Worm (Caenorhabditis elegans): ENCODE data around the gene F20H11.4.
A peak's percentile ranks its signal among the peaks of the same experiment; 100 is the strongest.

F20H11.4 gene

DNA sequence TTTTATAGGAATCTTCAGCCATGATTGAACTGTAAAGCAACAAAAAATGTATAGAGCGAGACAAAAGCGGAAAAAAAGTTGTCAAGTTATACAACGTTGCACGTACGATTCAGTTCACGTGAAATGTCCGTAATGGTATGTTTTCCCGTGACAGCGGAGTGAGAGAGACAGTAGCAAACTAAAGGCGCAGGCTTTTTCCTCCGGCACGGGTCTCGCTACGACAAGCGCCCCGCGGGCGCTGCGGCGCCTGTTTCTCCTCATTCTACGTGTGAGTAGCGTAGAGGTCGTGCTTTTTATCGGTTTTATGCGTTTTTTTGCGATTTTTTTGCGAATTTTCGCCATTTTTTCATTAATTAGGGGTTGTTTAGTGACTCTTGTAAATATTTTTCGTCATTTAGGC, 44.8 kb upstream of the F20H11.4 start:
- peak; percentile 54 for TF ChIP-seq D2030.7 (GFP tag; IDR thresholded peaks at IDR 0.05)
- peak; percentile 48 for TF ChIP-seq efl-1 (GFP tag; optimal IDR thresholded peaks at IDR 0.05)
- peak; percentile 35 for TF ChIP-seq madf-8 (GFP tag; conservative IDR thresholded peaks at IDR 0.05)
- TF ChIP-seq madf-6 (GFP tag; IDR thresholded peaks at IDR 0.05), result peak; percentile 55; the same call in 1 of the 2 replicates
- TF ChIP-seq F33H1.4 (GFP tag; IDR thresholded peaks at IDR 0.05), result peak; percentile 77
- peak; percentile 36; the same call in 1 of the 2 replicates for TF ChIP-seq dox-1 (GFP tag; IDR thresholded peaks at IDR 0.05)
- peak; percentile 73 for TF ChIP-seq lsl-1 (GFP tag; optimal IDR thresholded peaks at IDR 0.05)

DNA sequence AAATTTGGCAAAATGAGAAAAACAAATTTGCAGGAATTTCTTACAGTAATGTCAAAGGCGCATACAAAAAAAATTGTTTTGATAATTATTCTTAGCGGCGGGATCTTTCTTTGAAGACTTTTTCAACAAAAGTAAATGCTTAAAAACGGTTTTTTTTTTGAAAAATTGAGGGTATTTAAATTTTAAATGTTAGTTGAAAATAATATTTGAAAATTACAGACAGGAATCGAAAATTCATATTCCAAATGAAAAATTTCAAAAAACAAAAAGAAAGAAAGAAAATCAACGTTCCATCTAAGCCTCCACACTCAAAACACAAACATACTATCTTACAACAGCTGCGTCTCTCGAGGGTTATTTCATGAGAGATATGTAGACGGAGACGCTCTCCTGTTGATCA, 31.3 kb upstream of the F20H11.4 start:
- TF ChIP-seq ceh-58 (GFP tag; IDR thresholded peaks at IDR 0.05), result no peak
- TF ChIP-seq F10E7.11 (tag; optimal IDR thresholded peaks at IDR 0.05), result no peak
- no peak for TF ChIP-seq egl-44 (GFP tag; IDR thresholded peaks at IDR 0.05)
- no peak for TF ChIP-seq Y56A3A.18 (GFP tag; IDR thresholded peaks at IDR 0.05)
- TF ChIP-seq dpff-1 (tag; optimal IDR thresholded peaks at IDR 0.05), result no peak
- no peak for TF ChIP-seq athp-1 (tag; optimal IDR thresholded peaks at IDR 0.05)
- TF ChIP-seq lin-35 (GFP tag; optimal IDR thresholded peaks at IDR 0.05), result no peak
- TF ChIP-seq somi-1 (GFP tag; optimal IDR thresholded peaks at IDR 0.05), result no peak
- TF ChIP-seq zim-3 (tag; optimal IDR thresholded peaks at IDR 0.05), result no peak
- TF ChIP-seq xnd-1 (tag; optimal IDR thresholded peaks at IDR 0.05), result no peak

DNA sequence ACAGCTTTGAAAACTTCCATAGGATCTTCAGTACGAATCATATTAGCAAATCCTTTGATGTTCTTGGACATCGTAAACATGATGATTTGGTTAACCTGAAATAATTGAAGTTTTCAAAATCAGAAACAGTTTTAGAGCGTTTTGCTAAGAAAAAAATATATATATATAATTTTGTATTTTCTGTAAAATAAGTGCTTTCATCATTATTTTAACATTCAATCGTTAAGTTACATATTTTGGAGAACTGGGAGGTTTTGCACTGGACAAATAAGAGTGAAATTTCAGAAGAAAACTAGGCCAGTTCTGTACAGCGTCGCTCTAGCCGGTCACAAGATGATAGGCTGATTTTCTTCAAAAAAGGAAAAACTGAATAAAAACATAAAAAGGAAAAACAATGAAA, 29.9 kb upstream of the F20H11.4 start, which contains the start of gene F27B3.6:
Gene F27B3.6, minus strand, starts transcription at position 101 of the 400 bp plus-strand sequence.
- TF ChIP-seq Y67H2A.10 (GFP tag; conservative IDR thresholded peaks at IDR 0.05) (no peak), somi-1 (GFP tag; optimal IDR thresholded peaks at IDR 0.05) (no peak), rpc-1 (optimal IDR thresholded peaks at IDR 0.05) (no peak), rpc-1 (tag; optimal IDR thresholded peaks at IDR 0.05) (no peak), repo-1 (tag; optimal IDR thresholded peaks at IDR 0.05) (no peak), nfya-1 (tag; optimal IDR thresholded peaks at IDR 0.05; ENCODE audit: borderline replicate concordance, insufficient read depth) (no peak), ZK185.1 (tag; optimal IDR thresholded peaks at IDR 0.05; ENCODE audit: poor library complexity, severe bottlenecking) (no peak), nhr-179 (tag; optimal IDR thresholded peaks at IDR 0.05) (no peak), Y79H2A.3 (GFP tag; conservative IDR thresholded peaks at IDR 0.05) (no peak), him-1 (tag; optimal IDR thresholded peaks at IDR 0.05) (no peak)

DNA sequence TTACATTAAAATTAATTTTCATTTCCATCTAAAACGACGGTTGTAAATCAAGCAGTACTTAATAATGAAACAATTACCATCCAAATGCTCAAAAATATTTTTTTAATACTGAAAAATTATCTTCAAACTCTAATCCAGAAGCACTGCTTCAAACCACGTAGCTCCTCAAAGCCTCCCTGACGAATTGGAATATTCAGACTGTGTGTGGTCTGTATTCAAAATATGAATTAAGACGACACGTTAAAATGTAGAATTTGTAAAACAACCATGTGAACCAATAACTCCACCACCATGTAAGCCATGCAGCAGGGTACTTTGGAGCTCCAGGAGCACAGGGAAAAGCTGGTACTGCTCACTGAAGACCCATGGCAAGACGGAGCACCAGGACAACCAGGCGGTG, 29.0 kb upstream of the F20H11.4 start, which contains the start of gene F27B3.8:
Gene F27B3.8, plus strand, starts transcription at position 301 of the 400 bp plus-strand sequence.
- TF ChIP-seq C17E4.6 (GFP tag; IDR thresholded peaks at IDR 0.05) (no peak), efl-1 (GFP tag; optimal IDR thresholded peaks at IDR 0.05) (no peak), let-526 (GFP tag; IDR thresholded peaks at IDR 0.05) (no peak), ama-1 (optimal IDR thresholded peaks at IDR 0.05) (no peak), ama-1 (GFP tag; optimal IDR thresholded peaks at IDR 0.05) (no peak), T07F8.4 (tag; optimal IDR thresholded peaks at IDR 0.05) (no peak), unc-62 (GFP tag; optimal IDR thresholded peaks at IDR 0.05) (no peak), ceh-79 (tag; optimal IDR thresholded peaks at IDR 0.05) (no peak), aptf-2 (GFP tag; conservative IDR thresholded peaks at IDR 0.05) (no peak), atf-7 (tag; optimal IDR thresholded peaks at IDR 0.05) (no peak), F57A8.1 (GFP tag; optimal IDR thresholded peaks at IDR 0.05) (no peak), attf-6 (GFP tag; IDR thresholded peaks at IDR 0.05) (no peak), mcd-1 (GFP tag; IDR thresholded peaks at IDR 0.05) (no peak)
